Fruit fly (Drosophila melanogaster) whole organism, embryonic: ENCODE data around the gene CG31275.

Source experiments
- Asciz ChIP-seq: fragments of 200-800 bp; sonication (Bioruptor generic); optimal IDR thresholded peaks from 2 replicates; lab custom pipeline; 2017; ENCODE audit warnings: missing biosample characterization, mild to moderate bottlenecking, missing genetic modification characterization, missing genetic modification reagents
- Awh ChIP-seq: fragments of 200-800 bp; sonication (Bioruptor generic); IDR thresholded peaks from 2 replicates; pipeline ENCODE4, ENCODE4 v1.3.6; 2022; ENCODE audit warnings: missing biosample characterization, missing genetic modification characterization
- CG1024 ChIP-seq: fragments of 200-800 bp; sonication (Bioruptor generic); IDR thresholded peaks from 2 replicates; pipeline ENCODE4 v1.3.6; 2022; ENCODE audit warnings: missing biosample characterization, missing genetic modification characterization
- CG10321 ChIP-seq: fragments of 200-800 bp; sonication (Bioruptor generic); IDR thresholded peaks from 2 replicates; pipeline ENCODE4 v1.3.6; 2022; ENCODE audit warnings: missing biosample characterization, missing genetic modification characterization
- CG11695 ChIP-seq: fragments of 200-800 bp; sonication (Bioruptor generic); IDR thresholded peaks from 3 replicates; pipeline ENCODE4 v1.3.6; 2022; ENCODE audit warnings: missing biosample characterization, missing genetic modification characterization
- CG12391 ChIP-seq: fragments of 200-800 bp; sonication (Bioruptor generic); optimal IDR thresholded peaks from 3 replicates; lab custom pipeline; 2018; ENCODE audit warnings: missing biosample characterization, mild to moderate bottlenecking, missing genetic modification characterization, moderate library complexity
- CG1602 ChIP-seq: fragments of 200-800 bp; sonication (Bioruptor generic); optimal IDR thresholded peaks from 3 replicates; lab custom pipeline; 2016; ENCODE audit warnings: missing biosample characterization, missing genetic modification characterization
- CG16813 ChIP-seq: fragments of 200-800 bp; sonication (Bioruptor generic); IDR thresholded peaks from 3 replicates; pipeline ENCODE4 v1.3.6; 2022; ENCODE audit warnings: missing biosample characterization, missing genetic modification characterization; ENCODE audit not compliant: partially characterized antibody
- CG18619 ChIP-seq: fragments of 200-800 bp; sonication (Bioruptor generic); optimal IDR thresholded peaks from 3 replicates; lab custom pipeline; 2017; ENCODE audit warnings: missing biosample characterization, mild to moderate bottlenecking, missing genetic modification characterization
- CG2202 ChIP-seq: fragments of 200-800 bp; sonication (Bioruptor generic); optimal IDR thresholded peaks from 2 replicates; lab custom pipeline; 2018; ENCODE audit warnings: missing biosample characterization, mild to moderate bottlenecking, missing genetic modification characterization
- CG2889 ChIP-seq: fragments of 200-800 bp; sonication (Bioruptor generic); IDR thresholded peaks from 3 replicates; pipeline ENCODE4 v1.3.6; 2022; ENCODE audit warnings: missing biosample characterization, missing genetic modification characterization
- CG30431 ChIP-seq: fragments of 200-800 bp; sonication (Bioruptor generic); optimal IDR thresholded peaks from 2 replicates; lab custom pipeline; 2017; ENCODE audit warnings: missing biosample characterization, missing genetic modification characterization
- CG3281 ChIP-seq: fragments of 200-800 bp; sonication (Bioruptor generic); optimal IDR thresholded peaks from 3 replicates; lab custom pipeline; 2017; ENCODE audit warnings: missing biosample characterization, mild to moderate bottlenecking, missing genetic modification characterization
- CG34422 ChIP-seq: fragments of 200-800 bp; sonication (Bioruptor generic); IDR thresholded peaks from 3 replicates; pipeline ENCODE4 v1.3.6; 2022; ENCODE audit warnings: missing biosample characterization, missing genetic modification characterization
- CG4282 ChIP-seq: fragments of 200-800 bp; sonication (Bioruptor generic); optimal IDR thresholded peaks from 2 replicates; lab custom pipeline; 2016; ENCODE audit warnings: missing biosample characterization, missing genetic modification characterization
- CG4360 ChIP-seq: fragments of 200-800 bp; sonication (Bioruptor generic); IDR thresholded peaks from 2 replicates; pipeline ENCODE4 v1.3.6; 2022; ENCODE audit warnings: missing biosample characterization, missing genetic modification characterization
- CG4707 ChIP-seq: fragments of 200-800 bp; sonication (Bioruptor generic); optimal IDR thresholded peaks from 2 replicates; lab custom pipeline; 2018; ENCODE audit warnings: missing biosample characterization, mild to moderate bottlenecking, missing genetic modification characterization, moderate library complexity
- CG6254 ChIP-seq: fragments of 200-800 bp; sonication (Bioruptor generic); optimal IDR thresholded peaks from 3 replicates; lab custom pipeline; 2017; ENCODE audit warnings: mild to moderate bottlenecking, missing biosample characterization, missing genetic modification reagents, missing genetic modification characterization
- CG6791 ChIP-seq: fragments of 200-800 bp; sonication (Bioruptor generic); IDR thresholded peaks from 3 replicates; pipeline ENCODE4 v1.3.6; 2022; ENCODE audit warnings: missing biosample characterization, missing genetic modification characterization; ENCODE audit not compliant: partially characterized antibody
- CG7357 ChIP-seq: fragments of 200-800 bp; sonication (Bioruptor generic); IDR thresholded peaks from 3 replicates; pipeline ENCODE4 v1.3.6; 2022; ENCODE audit warnings: missing biosample characterization, missing genetic modification characterization
- CkIIα-i1 ChIP-seq: fragments of 200-800 bp; sonication (Bioruptor generic); IDR thresholded peaks from 2 replicates; pipeline ENCODE4 v1.3.6; 2022; ENCODE audit warnings: missing biosample characterization, missing genetic modification characterization
- Dbx ChIP-seq: fragments of 200-800 bp; sonication (Bioruptor generic); IDR thresholded peaks from 3 replicates; pipeline ENCODE4 v1.3.6; 2022; ENCODE audit warnings: missing biosample characterization, missing genetic modification characterization
- Deaf1 ChIP-seq: fragments of 200-800 bp; optimal IDR thresholded peaks from 3 replicates; lab custom pipeline; 2019; ENCODE audit warnings: missing biosample characterization, mild to moderate bottlenecking, missing genetic modification characterization, moderate library complexity
- Dll ChIP-seq: fragments of 200-800 bp; sonication (Bioruptor generic); IDR thresholded peaks from 4 replicates; pipeline ENCODE4 v1.3.6; 2022; ENCODE audit warnings: missing biosample characterization, missing genetic modification characterization; ENCODE audit not compliant: partially characterized antibody
- Doc3 ChIP-seq: fragments of 200-800 bp; sonication (Bioruptor generic); IDR thresholded peaks from 3 replicates; pipeline ENCODE4 v1.3.6; 2022; ENCODE audit warnings: missing biosample characterization, missing genetic modification characterization; ENCODE audit not compliant: partially characterized antibody
- Dref ChIP-seq: fragments of 200-800 bp; sonication (Bioruptor generic); IDR thresholded peaks from 2 replicates; pipeline ENCODE4 v1.3.6; 2022; ENCODE audit warnings: missing biosample characterization, missing genetic modification characterization
- E2f1 ChIP-seq: fragments of 200-800 bp; sonication (Bioruptor generic); IDR thresholded peaks from 2 replicates; pipeline ENCODE4 v1.3.6; 2022; ENCODE audit warnings: missing biosample characterization, missing genetic modification characterization
- H15 ChIP-seq: fragments of 200-800 bp; sonication (Bioruptor generic); IDR thresholded peaks from 3 replicates; pipeline ENCODE4 v1.3.6; 2022; ENCODE audit warnings: missing biosample characterization, missing genetic modification characterization
- Hmx ChIP-seq: fragments of 200-800 bp; sonication (Bioruptor generic); optimal IDR thresholded peaks from 2 replicates; lab custom pipeline; 2016; ENCODE audit warnings: missing biosample characterization, missing genetic modification characterization
- MESR4 ChIP-seq: fragments of 200-800 bp; sonication (Bioruptor generic); optimal IDR thresholded peaks from 2 replicates; lab custom pipeline; 2018; ENCODE audit warnings: missing biosample characterization, mild to moderate bottlenecking, missing genetic modification characterization, moderate library complexity
- Nf-YB ChIP-seq: fragments of 200-800 bp; sonication (Bioruptor generic); optimal IDR thresholded peaks from 3 replicates; lab custom pipeline; 2019; ENCODE audit warnings: missing biosample characterization, mild to moderate bottlenecking, missing genetic modification characterization, moderate library complexity
- Usf ChIP-seq: fragments of 200-800 bp; sonication (Bioruptor generic); optimal IDR thresholded peaks from 2 replicates; lab custom pipeline; 2017; ENCODE audit warnings: missing genotype, missing biosample characterization, missing genetic modification characterization
- aop ChIP-seq: fragments of 200-800 bp; sonication (Bioruptor generic); IDR thresholded peaks from 2 replicates; pipeline ENCODE4 v1.3.6; 2022; ENCODE audit warnings: missing biosample characterization, missing genetic modification characterization
- chm ChIP-seq: fragments of 200-800 bp; sonication (Bioruptor generic); IDR thresholded peaks from 2 replicates; pipeline ENCODE4 v1.3.6; 2022; ENCODE audit warnings: missing biosample characterization, missing genetic modification characterization
- dan ChIP-seq: fragments of 200-800 bp; sonication (Bioruptor generic); IDR thresholded peaks from 2 replicates; pipeline ENCODE4 v1.3.6; 2022; ENCODE audit warnings: missing biosample characterization, missing genetic modification characterization
- dati ChIP-seq: fragments of 200-800 bp; sonication (Bioruptor generic); IDR thresholded peaks from 2 replicates; pipeline ENCODE4 v1.3.6; 2022; ENCODE audit warnings: missing biosample characterization, missing genetic modification characterization
- dm ChIP-seq: fragments of 200-800 bp; sonication (Bioruptor generic); optimal IDR thresholded peaks from 3 replicates; lab custom pipeline; 2016; ENCODE audit warnings: missing biosample characterization, missing genetic modification characterization
- dysf ChIP-seq: fragments of 200-800 bp; sonication (Bioruptor generic); IDR thresholded peaks from 3 replicates; pipeline ENCODE4 v1.3.6; 2022; ENCODE audit warnings: missing biosample characterization, missing genetic modification characterization
- esg ChIP-seq: fragments of 200-800 bp; sonication (Bioruptor generic); conservative IDR thresholded peaks from 2 replicates; pipeline ENCODE4 v1.3.6; 2022; ENCODE audit warnings: missing biosample characterization, missing genetic modification characterization
- fd102C ChIP-seq: fragments of 200-800 bp; sonication (Bioruptor generic); optimal IDR thresholded peaks from 2 replicates; lab custom pipeline; 2018; ENCODE audit warnings: missing biosample characterization, mild to moderate bottlenecking, missing genetic modification characterization, moderate library complexity
- mirr ChIP-seq: fragments of 200-800 bp; sonication (Bioruptor generic); optimal IDR thresholded peaks from 3 replicates; lab custom pipeline; 2018; ENCODE audit warnings: missing biosample characterization, mild to moderate bottlenecking, missing genetic modification characterization
- ro ChIP-seq: fragments of 200-800 bp; sonication (Bioruptor generic); IDR thresholded peaks from 2 replicates; pipeline ENCODE4 v1.3.6; 2022; ENCODE audit warnings: missing biosample characterization, missing genetic modification characterization
- slp2 ChIP-seq: fragments of 200-800 bp; sonication (Bioruptor generic); optimal IDR thresholded peaks from 2 replicates; lab custom pipeline; 2016; ENCODE audit warnings: missing biosample characterization, missing genetic modification characterization
- sqz ChIP-seq: fragments of 200-800 bp; sonication (Bioruptor generic); optimal IDR thresholded peaks from 3 replicates; lab custom pipeline; 2018; ENCODE audit warnings: missing biosample characterization, mild to moderate bottlenecking, missing genetic modification characterization
- sr ChIP-seq: fragments of 200-800 bp; sonication (Bioruptor generic); IDR thresholded peaks from 3 replicates; pipeline ENCODE4 v1.3.6; 2022; ENCODE audit warnings: missing biosample characterization, missing genetic modification characterization
- stc ChIP-seq: fragments of 200-800 bp; sonication (Bioruptor generic); IDR thresholded peaks from 2 replicates; pipeline ENCODE4 v1.3.6; 2022; ENCODE audit warnings: missing biosample characterization, missing genetic modification characterization
- stwl ChIP-seq: fragments of 200-800 bp; sonication (Bioruptor generic); optimal IDR thresholded peaks from 3 replicates; lab custom pipeline; 2018; ENCODE audit warnings: missing biosample characterization, mild to moderate bottlenecking, missing genetic modification characterization, moderate library complexity
- trem ChIP-seq: fragments of 200-800 bp; optimal IDR thresholded peaks from 3 replicates; lab custom pipeline; 2019; ENCODE audit warnings: missing biosample characterization, mild to moderate bottlenecking, missing genetic modification characterization, moderate library complexity
- ttk ChIP-seq: fragments of 200-800 bp; sonication (Bioruptor generic); IDR thresholded peaks from 2 replicates; pipeline ENCODE4 v2.1.2; 2022; ENCODE audit warnings: missing biosample characterization, missing genetic modification characterization
- vvl ChIP-seq: fragments of 200-800 bp; sonication (Bioruptor generic); IDR thresholded peaks from 2 replicates; pipeline ENCODE4 v1.3.6; 2022; ENCODE audit warnings: missing biosample characterization, missing genetic modification characterization
- wdn ChIP-seq: fragments of 200-800 bp; sonication (Bioruptor generic); IDR thresholded peaks from 2 replicates; pipeline ENCODE4 v1.3.6; 2022; ENCODE audit warnings: missing biosample characterization, missing genetic modification characterization

CG31275 gene

dm6 chr3R:16793935-16794589, 42.9 kb upstream of the CG31275 start (continued):
- TF ChIP-seq CG16813 (GFP tag; lab: Robert Waterston, UW): no peak
- no peak for TF ChIP-seq Dref (GFP tag; lab: Robert Waterston, UW)
- TF ChIP-seq Dbx (GFP tag; lab: Robert Waterston, UW): peak; percentile 42; the same call in 1 of the 3 replicates
- peak; percentile 33 for TF ChIP-seq Nf-YB (GFP tag; lab: Kevin White, UChicago)
- peak; percentile 43; the same call in 1 of the 2 replicates for TF ChIP-seq ttk (GFP tag; lab: Robert Waterston, UW)
- no peak for TF ChIP-seq mirr (GFP tag; lab: Kevin White, UChicago)
- TF ChIP-seq wdn: no peak
- peak; percentile 29 for TF ChIP-seq CG6254
- TF ChIP-seq CG7357: peak; percentile 47; the same call in 1 of the 3 replicates
- TF ChIP-seq E2f1 (GFP tag; lab: Robert Waterston, UW): no peak
- TF ChIP-seq slp2 (GFP tag; lab: Kevin White, UChicago): peak; percentile 41
- TF ChIP-seq Dll: no peak
- TF ChIP-seq chm: no peak
- no peak for TF ChIP-seq dan (GFP tag; lab: Robert Waterston, UW)
- TF ChIP-seq CG6791 (GFP tag; lab: Robert Waterston, UW): no peak
- TF ChIP-seq fd102C (GFP tag; lab: Kevin White, UChicago): no peak
- TF ChIP-seq H15 (GFP tag; lab: Robert Waterston, UW): no peak
- TF ChIP-seq CG4282 (GFP tag; lab: Kevin White, UChicago): no peak
- TF ChIP-seq CG34422: 0 out of 3 replicates have a peak, but pooled peaks have one; percentile 16
- peak; percentile 42 for TF ChIP-seq Asciz (GFP tag; lab: Kevin White, UChicago)
- no peak for TF ChIP-seq sqz (GFP tag; lab: Kevin White, UChicago)
- peak; percentile 61 for TF ChIP-seq CG18619
- no peak for TF ChIP-seq vvl (GFP tag; lab: Robert Waterston, UW)
- TF ChIP-seq MESR4 (GFP tag; lab: Kevin White, UChicago): no peak
- peak; percentile 13 for TF ChIP-seq CG30431 (GFP tag; lab: Kevin White, UChicago)
- peak; percentile 22 for TF ChIP-seq CG2202 (tag; lab: Kevin White, UChicago)
- peak; percentile 67 for TF ChIP-seq CG12391 (tag; lab: Kevin White, UChicago)
- TF ChIP-seq esg: peak; percentile 19; the same call in 1 of the 2 replicates
- TF ChIP-seq trem: peak; percentile 47
- 0 out of 3 replicates have a peak, but pooled peaks have one; percentile 16 for TF ChIP-seq sr (GFP tag; lab: Robert Waterston, UW)
- no peak for TF ChIP-seq CG1024 (GFP tag; lab: Robert Waterston, UW)
- peak; percentile 41; the same call in 1 of the 3 replicates for TF ChIP-seq CG11695 (GFP tag; lab: Robert Waterston, UW)
- no peak for TF ChIP-seq dati (GFP tag; lab: Robert Waterston, UW)
- TF ChIP-seq dm (GFP tag; lab: Kevin White, UChicago): no peak
- no peak; the same call in 1 of the 3 replicates for TF ChIP-seq dysf
- TF ChIP-seq CG1602 (GFP tag; lab: Kevin White, UChicago): peak; percentile 35
- no peak for TF ChIP-seq Awh (GFP tag; lab: Robert Waterston, UW)
- TF ChIP-seq Hmx (GFP tag; lab: Kevin White, UChicago): no peak
- TF ChIP-seq CG3281 (GFP tag; lab: Kevin White, UChicago): peak; percentile 73
- TF ChIP-seq CG4707 (GFP tag; lab: Kevin White, UChicago): no peak
- TF ChIP-seq CkIIα-i1 (GFP tag; lab: Robert Waterston, UW): no peak
- TF ChIP-seq ro: no peak
- TF ChIP-seq Deaf1: peak; percentile 63
- peak; percentile 29 for TF ChIP-seq Usf (GFP tag; lab: Kevin White, UChicago)
- TF ChIP-seq stc (GFP tag; lab: Robert Waterston, UW): no peak
- no peak for TF ChIP-seq CG2889 (GFP tag; lab: Robert Waterston, UW)
- no peak for TF ChIP-seq CG10321
- no peak for TF ChIP-seq stwl (tag; lab: Kevin White, UChicago)
- no peak for TF ChIP-seq CG4360 (GFP tag; lab: Robert Waterston, UW)
- no peak for TF ChIP-seq aop
- no peak for TF ChIP-seq Doc3 (GFP tag; lab: Robert Waterston, UW)
